Fruit fly (Drosophila melanogaster): ENCODE results near the gene CG9593.

DNA sequence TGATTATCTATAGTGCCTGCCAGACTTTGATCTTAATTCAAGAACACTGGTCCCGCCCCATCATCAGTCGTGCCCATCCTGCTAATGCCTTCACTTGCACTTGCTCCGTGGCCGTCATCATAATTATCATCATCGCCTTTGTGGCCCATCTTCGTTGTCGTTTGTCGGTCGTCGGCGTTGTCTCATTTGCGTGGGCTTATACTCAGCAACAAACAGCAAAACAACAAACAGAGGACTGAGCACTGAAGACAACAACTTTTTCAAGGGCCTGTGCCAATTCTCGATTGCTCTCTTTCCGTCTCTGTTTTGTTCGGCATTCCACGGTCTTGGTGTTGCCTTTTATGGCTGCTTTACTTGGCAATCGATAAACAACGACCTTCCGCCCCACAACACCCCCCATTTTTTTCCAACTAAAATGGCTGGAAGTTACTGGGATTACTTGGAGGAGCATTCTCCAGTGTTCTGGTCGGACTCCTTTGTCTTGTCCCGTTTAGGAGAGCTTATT is 5.9 kb downstream of the CG9593 start:
- no peak for TF ChIP-seq Dll (optimal IDR thresholded peaks at IDR 0.05)
- TF ChIP-seq usp (GFP tag; optimal IDR thresholded peaks at IDR 0.05): no peak
- no peak for TF ChIP-seq CG8478 (optimal IDR thresholded peaks at IDR 0.05)
- no peak for TF ChIP-seq psq (optimal IDR thresholded peaks at IDR 0.05)
- TF ChIP-seq pan (optimal IDR thresholded peaks at IDR 0.05): no peak
- no peak for TF ChIP-seq EcR (GFP tag; optimal IDR thresholded peaks at IDR 0.05)
